Fruit fly (Drosophila melanogaster) Kc167 (cell line): ENCODE data around the gene Cyp310a1.

ENCODE experiments used
- Myc ChIP-seq: fragments of >200 bp; optimal IDR thresholded peaks from 2 replicates; lab custom pipeline; 2017; ENCODE audit warnings: missing external identifiers
- Sin3A ChIP-seq: fragments of >200 bp; optimal IDR thresholded peaks from 2 replicates; lab custom pipeline; 2018; ENCODE audit warnings: missing external identifiers
- h ChIP-seq: fragments of >200 bp; optimal IDR thresholded peaks from 3 replicates; lab custom pipeline; 2018; ENCODE audit warnings: missing external identifiers
- insv ChIP-seq: fragments of >200 bp; optimal IDR thresholded peaks from 3 replicates; lab custom pipeline; 2018; ENCODE audit warnings: missing external identifiers
- psq ChIP-seq: fragments of >200 bp; optimal IDR thresholded peaks from 2 replicates; lab custom pipeline; 2017; ENCODE audit warnings: missing external identifiers
- ttk ChIP-seq: sonication (Bioruptor generic); optimal IDR thresholded peaks from 2 replicates; lab custom pipeline; 2017; ENCODE audit warnings: missing external identifiers

DNA sequence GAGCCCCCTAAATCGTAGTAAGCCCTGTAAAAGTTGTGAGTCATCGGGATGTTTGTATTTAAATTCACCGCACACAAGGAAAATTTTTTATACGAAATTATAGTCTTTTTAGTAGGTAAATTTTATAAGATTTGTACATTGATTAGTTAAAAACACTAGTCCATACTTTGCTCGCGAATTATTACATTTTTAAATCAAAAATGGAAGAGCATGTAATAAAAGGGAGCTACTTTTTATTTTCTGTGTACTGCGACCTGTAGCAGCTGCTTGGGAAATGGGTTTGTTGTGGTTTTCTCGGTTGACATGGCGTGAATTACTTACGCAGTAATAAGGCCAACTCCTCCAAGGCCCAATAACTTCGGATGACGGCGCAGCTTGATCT, 41.9 kb upstream of the Cyp310a1 start:
- TF ChIP-seq h (lab: Kevin White, UChicago) (no peak), insv (lab: Kevin White, UChicago) (no peak), psq (lab: Kevin White, UChicago) (no peak), ttk (lab: Kevin White, UChicago) (no peak), Myc (no peak), Sin3A (lab: Kevin White, UChicago) (no peak)
